Worm (Caenorhabditis elegans) whole organism, mixed stage, embryonic: Measurements from ENCODE around the gene srx-110.

ENCODE experiments used
- lsy-2 ChIP-seq: fragments of 150-350 bp; optimal IDR thresholded peaks from 2 replicates; lab custom pipeline; 2014; ENCODE audit warnings: missing biosample characterization, missing genetic modification characterization
- unc-120 ChIP-seq: sonication (generic microtip); optimal IDR thresholded peaks from 2 replicates; lab custom pipeline; 2017; ENCODE audit warnings: missing genetic modification characterization, missing compliant biosample characterization; ENCODE audit not compliant: poor library complexity, severe bottlenecking
- unc-39 ChIP-seq: fragments of 150-350 bp; optimal IDR thresholded peaks from 2 replicates; lab custom pipeline; 2014; ENCODE audit warnings: missing biosample characterization, missing genetic modification characterization

DNA sequence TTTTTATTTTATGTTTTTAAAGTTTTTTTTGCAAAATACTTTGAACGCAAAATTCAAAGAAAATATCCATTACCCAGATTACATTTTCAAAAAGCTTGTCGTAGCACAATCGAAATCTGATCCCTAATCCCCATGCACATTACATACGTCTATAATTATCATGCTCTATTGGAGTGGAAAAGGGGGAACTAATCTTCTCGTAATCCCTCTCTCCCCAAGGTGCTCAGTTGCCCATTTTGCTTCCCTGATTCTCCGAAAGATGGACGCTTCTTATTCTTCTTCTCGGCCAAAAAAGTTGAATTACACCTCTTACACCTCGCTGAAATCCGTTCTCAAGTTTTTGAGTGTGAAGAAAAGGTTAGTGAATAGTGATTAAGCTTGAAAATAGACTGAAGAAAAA lies 1.7 kb downstream of the srx-110 start, which contains the start of gene fbxc-53:
- no peak for TF ChIP-seq lsy-2
- TF ChIP-seq unc-120, result no peak
- no peak for TF ChIP-seq unc-39 (tag; lab: Kevin White, UChicago)
